Fruit fly (Drosophila melanogaster) whole organism, embryonic: ENCODE results near the gene CG33268.
A peak's percentile ranks its signal among the peaks of the same experiment; 100 is the strongest.

ENCODE experiments used
- Blimp-1 ChIP-seq: fragments of 200-800 bp; sonication (Bioruptor generic); optimal IDR thresholded peaks from 3 replicates; lab custom pipeline; 2018; ENCODE audit warnings: missing biosample characterization, missing genetic modification characterization, mild to moderate bottlenecking, moderate library complexity, missing genetic modification reagents
- CG10267 ChIP-seq: fragments of 200-800 bp; sonication (Bioruptor generic); optimal IDR thresholded peaks from 2 replicates; lab custom pipeline; 2018; ENCODE audit warnings: missing biosample characterization, mild to moderate bottlenecking, missing genetic modification characterization, moderate library complexity
- CG12391 ChIP-seq: fragments of 200-800 bp; sonication (Bioruptor generic); optimal IDR thresholded peaks from 3 replicates; lab custom pipeline; 2018; ENCODE audit warnings: missing biosample characterization, mild to moderate bottlenecking, missing genetic modification characterization, moderate library complexity
- CG12659 ChIP-seq: fragments of 200-800 bp; sonication (Bioruptor generic); optimal IDR thresholded peaks from 3 replicates; lab custom pipeline; 2017; ENCODE audit warnings: mild to moderate bottlenecking, missing biosample characterization, missing genetic modification reagents, missing genetic modification characterization
- CG13424 ChIP-seq: fragments of 200-800 bp; sonication (Bioruptor generic); optimal IDR thresholded peaks from 2 replicates; lab custom pipeline; 2019; ENCODE audit warnings: missing biosample characterization, mild to moderate bottlenecking, missing genetic modification characterization, moderate library complexity
- CG13775 ChIP-seq: fragments of 200-800 bp; sonication (Bioruptor generic); optimal IDR thresholded peaks from 3 replicates; lab custom pipeline; 2017; ENCODE audit warnings: missing biosample characterization, mild to moderate bottlenecking, missing genetic modification characterization
- CG1602 ChIP-seq: fragments of 200-800 bp; sonication (Bioruptor generic); optimal IDR thresholded peaks from 3 replicates; lab custom pipeline; 2016; ENCODE audit warnings: missing biosample characterization, missing genetic modification characterization
- CG16815 ChIP-seq: fragments of 200-800 bp; sonication (Bioruptor generic); optimal IDR thresholded peaks from 3 replicates; lab custom pipeline; 2017; ENCODE audit warnings: missing biosample characterization, mild to moderate bottlenecking, missing genetic modification characterization
- CG17359 ChIP-seq: fragments of 200-800 bp; sonication (Bioruptor generic); optimal IDR thresholded peaks from 3 replicates; lab custom pipeline; 2018; ENCODE audit warnings: missing biosample characterization, mild to moderate bottlenecking, missing genetic modification characterization, moderate library complexity
- CG1832 ChIP-seq: fragments of 200-800 bp; sonication (Bioruptor generic); optimal IDR thresholded peaks from 2 replicates; lab custom pipeline; 2017; ENCODE audit warnings: missing biosample characterization, mild to moderate bottlenecking, missing genetic modification characterization, inconsistent platforms
- CG18599 ChIP-seq: fragments of 200-800 bp; sonication (Bioruptor generic); optimal IDR thresholded peaks from 3 replicates; lab custom pipeline; 2017; ENCODE audit warnings: missing biosample characterization, missing genetic modification characterization, mild to moderate bottlenecking, moderate library complexity, missing genetic modification reagents
- CG2889 ChIP-seq: fragments of 200-800 bp; sonication (Bioruptor generic); IDR thresholded peaks from 3 replicates; pipeline ENCODE4 v1.3.6; 2022; ENCODE audit warnings: missing biosample characterization, missing genetic modification characterization
- CG31388 ChIP-seq: fragments of 200-800 bp; sonication (Bioruptor generic); optimal IDR thresholded peaks from 2 replicates; lab custom pipeline; 2016; ENCODE audit warnings: missing biosample characterization, missing genetic modification characterization
- CG3726 ChIP-seq: fragments of 200-800 bp; sonication (Bioruptor generic); IDR thresholded peaks from 3 replicates; pipeline ENCODE4, ENCODE4 v1.3.6; 2022; ENCODE audit warnings: missing biosample characterization, missing genetic modification characterization
- CG5180 ChIP-seq: fragments of 200-800 bp; sonication (Bioruptor generic); optimal IDR thresholded peaks from 3 replicates; lab custom pipeline; 2017; ENCODE audit warnings: missing biosample characterization, missing genetic modification characterization, mild to moderate bottlenecking, moderate library complexity, missing genetic modification reagents
- CG6272 ChIP-seq: fragments of 200-800 bp; sonication (Bioruptor generic); IDR thresholded peaks from 2 replicates; pipeline ENCODE4 v1.3.6; 2022; ENCODE audit warnings: missing biosample characterization, missing genetic modification characterization
- CG7556 ChIP-seq: fragments of 200-800 bp; sonication (Bioruptor generic); optimal IDR thresholded peaks from 2 replicates; lab custom pipeline; 2017; ENCODE audit warnings: missing biosample characterization, mild to moderate bottlenecking, missing genetic modification characterization
- CG7839 ChIP-seq: fragments of 200-800 bp; sonication (Bioruptor generic); optimal IDR thresholded peaks from 3 replicates; lab custom pipeline; 2018; ENCODE audit warnings: missing biosample characterization, mild to moderate bottlenecking, missing genetic modification characterization, moderate library complexity
- CG8388 ChIP-seq: fragments of 200-800 bp; sonication (Bioruptor generic); optimal IDR thresholded peaks from 2 replicates; lab custom pipeline; 2019; ENCODE audit warnings: missing biosample characterization, mild to moderate bottlenecking, missing genetic modification characterization, moderate library complexity
- CG8924 ChIP-seq: fragments of 200-800 bp; optimal IDR thresholded peaks from 3 replicates; lab custom pipeline; 2019; ENCODE audit warnings: missing biosample characterization, mild to moderate bottlenecking, missing genetic modification characterization, moderate library complexity
- Gug ChIP-seq: fragments of 200-800 bp; sonication (Bioruptor generic); IDR thresholded peaks from 4 replicates; pipeline ENCODE4 v1.3.6; 2022; ENCODE audit warnings: missing biosample characterization, missing genetic modification characterization
- HLH3B ChIP-seq: fragments of 200-800 bp; sonication (Bioruptor generic); IDR thresholded peaks from 2 replicates; pipeline ENCODE4 v1.3.6; 2022; ENCODE audit warnings: missing biosample characterization, missing genetic modification characterization
- Hmx ChIP-seq: fragments of 200-800 bp; sonication (Bioruptor generic); optimal IDR thresholded peaks from 2 replicates; lab custom pipeline; 2016; ENCODE audit warnings: missing biosample characterization, missing genetic modification characterization
- Lpt ChIP-seq: fragments of >200 bp; optimal IDR thresholded peaks from 2 replicates; lab custom pipeline; 2018; ENCODE audit warnings: missing biosample characterization, missing genetic modification characterization
- Optix ChIP-seq: fragments of 200-800 bp; sonication (Bioruptor generic); IDR thresholded peaks from 3 replicates; pipeline ENCODE4 v1.3.6; 2022; ENCODE audit warnings: missing biosample characterization, missing genetic modification characterization
- Ptx1 ChIP-seq: fragments of 200-800 bp; sonication (Bioruptor generic); IDR thresholded peaks from 2 replicates; pipeline ENCODE4 v1.3.6; 2022; ENCODE audit warnings: missing biosample characterization, missing genetic modification characterization
- ara ChIP-seq: fragments of 200-800 bp; sonication (Bioruptor generic); IDR thresholded peaks from 2 replicates; pipeline ENCODE4 v1.3.6; 2022; ENCODE audit warnings: missing biosample characterization, missing genetic modification characterization
- bsh ChIP-seq, 2 experiments: fragments of 200-800 bp; sonication (Bioruptor generic); optimal IDR thresholded peaks; 2 replicates each; lab custom pipeline; 2017 to 2018; ENCODE audit warnings: mild to moderate bottlenecking in 2 of 2, missing biosample characterization in 2 of 2, missing genetic modification characterization in 2 of 2, moderate library complexity in 1 of 2
- caup ChIP-seq: fragments of 200-800 bp; sonication (Bioruptor generic); optimal IDR thresholded peaks from 3 replicates; lab custom pipeline; 2017; ENCODE audit warnings: missing biosample characterization, mild to moderate bottlenecking, missing genetic modification characterization, moderate library complexity; ENCODE audit not compliant: severe bottlenecking
- chif ChIP-seq, 2 experiments: fragments of 200-800 bp; sonication (Bioruptor generic); optimal IDR thresholded peaks; 3 replicates each; lab custom pipeline; 2016; ENCODE audit warnings: missing biosample characterization in 2 of 2, missing genetic modification characterization in 2 of 2
- disco-r ChIP-seq: fragments of 200-800 bp; sonication (Bioruptor generic); optimal IDR thresholded peaks from 2 replicates; lab custom pipeline; 2016; ENCODE audit warnings: missing biosample characterization, missing genetic modification characterization
- dmrt11E ChIP-seq: fragments of 200-800 bp; sonication (Bioruptor generic); optimal IDR thresholded peaks from 3 replicates; lab custom pipeline; 2018; ENCODE audit warnings: missing biosample characterization, mild to moderate bottlenecking, missing genetic modification characterization, moderate library complexity
- eve ChIP-seq, 2 experiments: fragments of >200 bp; optimal IDR thresholded peaks; 2 replicates each; lab custom pipeline; 2017; ENCODE audit warnings: missing biosample characterization in 2 of 2, missing genetic modification characterization in 2 of 2
- gcm2 ChIP-seq: fragments of 200-800 bp; sonication (Bioruptor generic); optimal IDR thresholded peaks from 2 replicates; lab custom pipeline; 2016; ENCODE audit warnings: missing biosample characterization, missing genetic modification characterization
- lbe ChIP-seq: fragments of 200-800 bp; sonication (Bioruptor generic); optimal IDR thresholded peaks from 2 replicates; lab custom pipeline; 2016; ENCODE audit warnings: missing biosample characterization, mild to moderate bottlenecking, missing genetic modification characterization
- nmo ChIP-seq: fragments of 200-800 bp; sonication (Bioruptor generic); optimal IDR thresholded peaks from 2 replicates; lab custom pipeline; 2018; ENCODE audit warnings: missing biosample characterization, mild to moderate bottlenecking, missing genetic modification characterization, moderate library complexity
- nom ChIP-seq: fragments of 200-800 bp; sonication (Bioruptor generic); optimal IDR thresholded peaks from 2 replicates; lab custom pipeline; 2017; ENCODE audit warnings: missing biosample characterization, missing genetic modification characterization, mild to moderate bottlenecking, moderate library complexity, missing genetic modification reagents
- otp ChIP-seq: fragments of 200-800 bp; sonication (Bioruptor generic); IDR thresholded peaks from 3 replicates; pipeline ENCODE4, ENCODE4 v1.3.6; 2022; ENCODE audit warnings: missing biosample characterization, missing genetic modification characterization
- p53 ChIP-seq: fragments of 200-800 bp; sonication (Bioruptor generic); optimal IDR thresholded peaks from 2 replicates; lab custom pipeline; 2016; ENCODE audit warnings: missing biosample characterization, missing genetic modification characterization
- phol ChIP-seq: fragments of 200-800 bp; sonication (Bioruptor generic); optimal IDR thresholded peaks from 3 replicates; lab custom pipeline; 2018; ENCODE audit warnings: missing biosample characterization, mild to moderate bottlenecking, missing genetic modification characterization, moderate library complexity
- prd ChIP-seq, 3 experiments: fragments of >200 bp in 2 of 3; fragments of 200-800 bp in 1 of 3; sonication (Bioruptor generic) in 1 of 3; optimal IDR thresholded peaks in 2 of 3; IDR thresholded peaks in 1 of 3; 2 replicates in 2 of 3; 3 replicates in 1 of 3; pipeline versions ENCODE4 v1.3.6 to Lab custom; 2017 to 2022; ENCODE audit warnings: missing biosample characterization in 1 of 3, missing genetic modification characterization in 1 of 3
- pros ChIP-seq: fragments of 200-800 bp; sonication (Bioruptor generic); optimal IDR thresholded peaks from 3 replicates; lab custom pipeline; 2019; ENCODE audit warnings: missing biosample characterization, mild to moderate bottlenecking, missing genetic modification characterization, moderate library complexity
- slbo ChIP-seq: fragments of 200-800 bp; sonication (Bioruptor generic); IDR thresholded peaks from 2 replicates; pipeline ENCODE4 v1.3.6; 2022; ENCODE audit warnings: missing biosample characterization, missing genetic modification characterization
- sug ChIP-seq: fragments of 200-800 bp; optimal IDR thresholded peaks from 2 replicates; lab custom pipeline; 2019; ENCODE audit warnings: missing biosample characterization, mild to moderate bottlenecking, missing genetic modification characterization, moderate library complexity
- tin ChIP-seq: fragments of 200-800 bp; sonication (Bioruptor generic); optimal IDR thresholded peaks from 3 replicates; lab custom pipeline; 2016; ENCODE audit warnings: missing biosample characterization, missing genetic modification characterization
- unpg ChIP-seq: fragments of 200-800 bp; sonication (Bioruptor generic); optimal IDR thresholded peaks from 3 replicates; lab custom pipeline; 2018; ENCODE audit warnings: missing biosample characterization, mild to moderate bottlenecking, missing genetic modification characterization, moderate library complexity
- vnd ChIP-seq: fragments of 200-800 bp; sonication (Bioruptor generic); IDR thresholded peaks from 3 replicates; pipeline ENCODE4 v1.3.6; 2022; ENCODE audit warnings: missing biosample characterization, missing genetic modification characterization; ENCODE audit not compliant: partially characterized antibody
- wdn ChIP-seq: fragments of 200-800 bp; sonication (Bioruptor generic); IDR thresholded peaks from 2 replicates; pipeline ENCODE4 v1.3.6; 2022; ENCODE audit warnings: missing biosample characterization, missing genetic modification characterization
- zf30C ChIP-seq: fragments of 200-800 bp; sonication (Bioruptor generic); optimal IDR thresholded peaks from 3 replicates; lab custom pipeline; 2018; ENCODE audit warnings: missing biosample characterization, mild to moderate bottlenecking, missing genetic modification characterization

Gene CG33268

DNA sequence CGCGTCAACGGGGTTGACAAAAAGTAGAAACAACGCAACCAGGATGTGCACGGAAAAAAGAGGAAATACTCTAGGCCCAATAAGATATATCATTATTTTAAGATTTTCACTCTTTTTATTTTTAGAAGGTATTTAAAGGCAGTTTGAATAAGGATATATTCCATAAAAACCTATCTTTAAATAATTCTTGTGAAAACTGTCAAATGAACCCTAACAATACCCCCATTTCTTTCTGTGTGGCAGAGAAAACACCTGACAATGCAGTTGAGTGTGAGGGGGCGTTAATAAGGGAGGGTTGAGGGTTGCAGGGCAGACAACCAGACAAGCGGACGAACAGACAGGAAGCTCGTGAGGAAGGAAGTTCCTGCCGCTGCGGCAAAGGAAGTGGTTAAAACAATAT, 39.1 kb downstream of the CG33268 start (continued):
- TF ChIP-seq Optix, result no peak
- no peak for TF ChIP-seq Hmx
- TF ChIP-seq pros (GFP tag; lab: Kevin White, UChicago), result peak; percentile 73
- peak; percentile 53 for TF ChIP-seq CG7839
- TF ChIP-seq CG10267 (tag; lab: Kevin White, UChicago), result peak; percentile 36
- no peak for TF ChIP-seq prd (optimal IDR thresholded peaks at IDR 0.05; lab: Kevin White, UChicago)
- peak; percentile 67 for TF ChIP-seq prd (GFP tag; IDR thresholded peaks at IDR 0.05; lab: Robert Waterston, UW)
- TF ChIP-seq nom, result peak; percentile 8
- no peak for TF ChIP-seq wdn (GFP tag; lab: Robert Waterston, UW)
- TF ChIP-seq nmo (GFP tag; lab: Kevin White, UChicago), result peak; percentile 40
- TF ChIP-seq CG18599 (GFP tag; lab: Kevin White, UChicago), result peak; percentile 40
- 0 out of 4 replicates have a peak, but pooled peaks have one; percentile 4 for TF ChIP-seq Gug (GFP tag; lab: Robert Waterston, UW)
- peak in 1 of 2 experiments; percentile 16 for TF ChIP-seq eve (GFP tag; optimal IDR thresholded peaks at IDR 0.05; lab: Kevin White, UChicago)
- peak; percentile 39; the same call in 1 of the 2 replicates for TF ChIP-seq Ptx1 (GFP tag; lab: Robert Waterston, UW)
- no peak for TF ChIP-seq ara (GFP tag; lab: Robert Waterston, UW)
- peak; percentile 27 for TF ChIP-seq CG5180 (GFP tag; lab: Kevin White, UChicago)
- TF ChIP-seq slbo, result 0 out of 2 replicates have a peak, but pooled peaks have one; percentile 29
- peak; percentile 53 for TF ChIP-seq phol (tag; lab: Kevin White, UChicago)
- peak; percentile 42 for TF ChIP-seq CG13424 (tag; lab: Kevin White, UChicago)
- TF ChIP-seq gcm2 (GFP tag; lab: Kevin White, UChicago), result no peak
- peak; percentile 49; the same call in 1 of the 2 replicates for TF ChIP-seq HLH3B (GFP tag; lab: Robert Waterston, UW)
- no peak for TF ChIP-seq otp (GFP tag; lab: Robert Waterston, UW)
- TF ChIP-seq p53 (GFP tag; lab: Kevin White, UChicago), result no peak
- TF ChIP-seq dmrt11E (tag; lab: Kevin White, UChicago), result peak; percentile 75
- no peak for TF ChIP-seq disco-r (GFP tag; lab: Kevin White, UChicago)
- TF ChIP-seq bsh (GFP tag; optimal IDR thresholded peaks at IDR 0.05; lab: Kevin White, UChicago), result peak in 1 of 2 experiments; percentile 73
- peak; percentile 18 for TF ChIP-seq CG1602 (GFP tag; lab: Kevin White, UChicago)
- peak; percentile 60 for TF ChIP-seq unpg
- peak; percentile 68 for TF ChIP-seq Blimp-1 (GFP tag; lab: Kevin White, UChicago)
- TF ChIP-seq CG3726 (GFP tag; lab: Robert Waterston, UW), result no peak
- no peak for TF ChIP-seq CG1832 (GFP tag; lab: Kevin White, UChicago)
- TF ChIP-seq tin (GFP tag; lab: Kevin White, UChicago), result peak; percentile 32
- peak; percentile 55 for TF ChIP-seq CG8388
- peak; percentile 76 for TF ChIP-seq zf30C (GFP tag; lab: Kevin White, UChicago)
- no peak for TF ChIP-seq sug (tag; lab: Kevin White, UChicago)
- peak; percentile 3 for TF ChIP-seq CG16815 (GFP tag; lab: Kevin White, UChicago)
- TF ChIP-seq caup (GFP tag; lab: Kevin White, UChicago), result no peak
- no peak for TF ChIP-seq CG2889 (GFP tag; lab: Robert Waterston, UW)
- TF ChIP-seq chif (GFP tag; optimal IDR thresholded peaks at IDR 0.05; lab: Kevin White, UChicago), result peak in 1 of 2 experiments; percentile 16
- TF ChIP-seq CG12391 (tag; lab: Kevin White, UChicago), result peak; percentile 52
- peak; percentile 36 for TF ChIP-seq CG7556 (GFP tag; lab: Kevin White, UChicago)
- TF ChIP-seq CG8924 (tag; lab: Kevin White, UChicago), result peak; percentile 44
- TF ChIP-seq vnd (GFP tag; lab: Robert Waterston, UW), result 0 out of 3 replicates have a peak, but pooled peaks have one; percentile 19
- TF ChIP-seq CG13775 (GFP tag; lab: Kevin White, UChicago), result peak; percentile 11
- TF ChIP-seq lbe (GFP tag; lab: Kevin White, UChicago), result no peak
- TF ChIP-seq Lpt (GFP tag; lab: Kevin White, UChicago), result no peak
- peak; percentile 4 for TF ChIP-seq CG12659 (GFP tag; lab: Kevin White, UChicago)
- TF ChIP-seq CG6272 (GFP tag; lab: Robert Waterston, UW), result peak; percentile 14; the same call in 1 of the 2 replicates
- TF ChIP-seq CG31388 (GFP tag; lab: Kevin White, UChicago), result no peak
- TF ChIP-seq CG17359 (tag; lab: Kevin White, UChicago), result peak; percentile 50
